Fruit fly (Drosophila melanogaster): ENCODE measurements around the gene Xe7.

- no peak for TF ChIP-seq Blimp-1 (GFP tag; optimal IDR thresholded peaks at IDR 0.05)
- TF ChIP-seq CG1621 (tag; optimal IDR thresholded peaks at IDR 0.05) = no peak
- TF ChIP-seq Gug (GFP tag; IDR thresholded peaks at IDR 0.05) = no peak
- no peak for TF ChIP-seq CG4318 (GFP tag; optimal IDR thresholded peaks at IDR 0.05)
- no peak for TF ChIP-seq CG3032 (tag; optimal IDR thresholded peaks at IDR 0.05)
- no peak for TF ChIP-seq Sox102F (GFP tag; optimal IDR thresholded peaks at IDR 0.05)
Observed at dm6 chr3R:5622406-5622752, 46.8 kb downstream of the Xe7 start.
